Worm (Caenorhabditis elegans) whole organism, mixed stage, embryonic: ENCODE results near the gene pal-1.
"Not testable (repeated sequence)": the region's sequence is repeated elsewhere in the genome, so short reads cannot be mapped to it uniquely, and the experiment has no call there.

ENCODE experiments used
- ceh-43 ChIP-seq: fragments of 200-800 bp; sonication (Bioruptor generic); optimal IDR thresholded peaks from 2 replicates; lab custom pipeline; 2018; ENCODE audit warnings: mild to moderate bottlenecking, missing genetic modification characterization, moderate library complexity, missing compliant biosample characterization
- elt-1 ChIP-seq: sonication (generic microtip); optimal IDR thresholded peaks from 2 replicates; lab custom pipeline; 2017; ENCODE audit warnings: missing genetic modification characterization, mild to moderate bottlenecking, missing compliant biosample characterization, antibody characterized with exemption, moderate library complexity, borderline replicate concordance; ENCODE audit not compliant: insufficient read depth
- flh-1 ChIP-seq: fragments of 200-800 bp; sonication (Bioruptor generic); optimal IDR thresholded peaks from 2 replicates; lab custom pipeline; 2018; ENCODE audit warnings: mild to moderate bottlenecking, missing genetic modification characterization, moderate library complexity, missing compliant biosample characterization
- ham-2 ChIP-seq: fragments of 200-800 bp; sonication (Bioruptor generic); optimal IDR thresholded peaks from 2 replicates; lab custom pipeline; 2018; ENCODE audit warnings: mild to moderate bottlenecking, missing genetic modification characterization, missing compliant biosample characterization
- lin-13 ChIP-seq: fragments of 150-350 bp; optimal IDR thresholded peaks from 2 replicates; lab custom pipeline; 2014; ENCODE audit warnings: missing biosample characterization, missing genetic modification characterization
- nhr-12 ChIP-seq: fragments of 150-350 bp; optimal IDR thresholded peaks from 2 replicates; lab custom pipeline; 2014; ENCODE audit warnings: missing biosample characterization, missing genetic modification characterization
- nhr-76 ChIP-seq: sonication (generic microtip); optimal IDR thresholded peaks from 2 replicates; lab custom pipeline; 2017; ENCODE audit warnings: missing biosample characterization, missing genetic modification characterization
- pha-4 ChIP-seq: fragments of 150-350 bp; optimal IDR thresholded peaks from 2 replicates; lab custom pipeline; 2018; ENCODE audit warnings: missing biosample characterization, missing genetic modification reagents, missing genetic modification characterization
- tbx-8 ChIP-seq: fragments of 200-800 bp; sonication (Bioruptor generic); optimal IDR thresholded peaks from 2 replicates; lab custom pipeline; 2018; ENCODE audit warnings: mild to moderate bottlenecking, missing genetic modification characterization, moderate library complexity, missing compliant biosample characterization
- unc-62 ChIP-seq: fragments of 150-350 bp; optimal IDR thresholded peaks from 2 replicates; lab custom pipeline; 2014; ENCODE audit warnings: missing biosample characterization, missing genetic modification reagents, missing genetic modification characterization

DNA sequence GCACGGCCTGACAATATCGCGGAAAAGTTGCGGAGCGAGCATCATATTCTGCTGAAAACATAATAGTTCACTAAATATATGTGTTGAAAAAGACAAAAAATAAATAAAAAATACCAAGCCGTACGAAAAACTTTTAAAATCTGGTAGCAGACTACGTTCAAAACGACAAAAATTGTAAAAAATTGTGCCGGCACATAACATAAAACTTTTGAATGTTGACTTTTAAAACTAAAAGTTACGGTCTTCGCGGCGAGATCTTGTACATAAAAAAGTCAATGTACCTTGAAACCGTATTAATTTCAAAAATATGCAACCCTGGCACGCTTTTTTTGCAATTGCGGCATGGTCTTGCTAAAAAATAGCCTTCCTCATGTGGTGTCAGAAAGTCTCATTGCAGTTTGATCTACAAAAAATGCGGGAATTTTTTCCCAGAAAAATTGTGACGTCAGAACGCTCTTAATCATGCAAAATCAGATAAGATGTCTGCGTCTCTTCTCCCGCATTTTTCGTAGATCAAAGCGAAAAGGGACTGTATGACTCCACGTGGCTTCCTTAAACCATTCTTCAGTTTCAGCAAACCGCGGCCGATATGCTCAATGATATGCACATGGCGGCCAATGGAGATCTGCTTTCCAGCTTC, 27.3 kb downstream of the pal-1 start, which contains the start of the genes gex-5 and C38D4.10:
- TF ChIP-seq nhr-76 (tag; lab: Kevin White, UChicago); flh-1 (GFP tag; lab: Kevin White, UChicago); elt-1; pha-4 (tag; lab: Kevin White, UChicago); tbx-8; nhr-12 (tag; lab: Kevin White, UChicago); ceh-43 (GFP tag; lab: Kevin White, UChicago); ham-2 (GFP tag; lab: Kevin White, UChicago); lin-13; unc-62: not testable (repeated sequence)
